Worm (Caenorhabditis elegans) whole organism, L1 larva: ENCODE measurements around the gene cpsf-3.
A peak's percentile ranks its signal among the peaks of the same experiment; 100 is the strongest.

Source experiments
- C04F5.9 ChIP-seq: sonication (generic microtip); optimal IDR thresholded peaks from 2 replicates; lab custom pipeline; 2016; ENCODE audit warnings: missing genetic modification characterization, missing compliant biosample characterization
- C34B4.2 ChIP-seq: sonication (generic microtip); optimal IDR thresholded peaks from 2 replicates; lab custom pipeline; 2017; ENCODE audit warnings: mild to moderate bottlenecking, missing genetic modification characterization, missing compliant biosample characterization
- alr-1 ChIP-seq: fragments of 200-800 bp; sonication (Bioruptor generic); optimal IDR thresholded peaks from 2 replicates; lab custom pipeline; 2018; ENCODE audit warnings: borderline replicate concordance, mild to moderate bottlenecking, missing genetic modification characterization, missing compliant biosample characterization
- blmp-1 ChIP-seq: fragments of 150-350 bp; optimal IDR thresholded peaks from 2 replicates; lab custom pipeline; 2014; ENCODE audit warnings: missing biosample characterization, missing genetic modification characterization
- ces-1 ChIP-seq: fragments of 150-350 bp; optimal IDR thresholded peaks from 2 replicates; lab custom pipeline; 2014; ENCODE audit warnings: missing biosample characterization, missing genetic modification reagents, missing genetic modification characterization
- efl-1 ChIP-seq, 4 experiments: fragments of 150-350 bp; optimal IDR thresholded peaks in 3 of 4; peaks in 1 of 4; 1 replicate in 1 of 4; 2 replicates in 3 of 4; lab custom pipeline; 2014; ENCODE audit warnings: missing biosample characterization in 2 of 4, missing genetic modification characterization in 2 of 4, missing genetic modification reagents in 2 of 4
- efl-3 ChIP-seq: fragments of 200-800 bp; sonication (Bioruptor generic); optimal IDR thresholded peaks from 2 replicates; lab custom pipeline; 2018; ENCODE audit warnings: mild to moderate bottlenecking, missing genetic modification characterization, missing compliant biosample characterization
- egl-27 ChIP-seq, 2 experiments: fragments of 150-350 bp in 1 of 2; sonication (generic microtip); optimal IDR thresholded peaks; 3 replicates each; lab custom pipeline; 2017 to 2018; ENCODE audit warnings: missing biosample characterization in 2 of 2, missing genetic modification characterization in 2 of 2, missing genetic modification reagents in 2 of 2
- elt-2 ChIP-seq: sonication (generic microtip); optimal IDR thresholded peaks from 2 replicates; lab custom pipeline; 2016; ENCODE audit warnings: missing genetic modification characterization, mild to moderate bottlenecking, inconsistent platforms, missing compliant biosample characterization, missing genetic modification reagents
- elt-3 ChIP-seq, 6 experiments: fragments of 150-350 bp in 1 of 6; sonication (generic microtip); optimal IDR thresholded peaks; 2 replicates each; lab custom pipeline; 2017 to 2018; ENCODE audit warnings: missing biosample characterization in 6 of 6, missing genetic modification characterization in 6 of 6, inconsistent platforms in 1 of 6
- fkh-4 ChIP-seq: sonication (generic microtip); optimal IDR thresholded peaks from 2 replicates; lab custom pipeline; 2016; ENCODE audit warnings: missing compliant biosample characterization, missing genetic modification characterization, borderline replicate concordance
- fkh-8 ChIP-seq: sonication (generic microtip); optimal IDR thresholded peaks from 2 replicates; lab custom pipeline; 2016; ENCODE audit warnings: mild to moderate bottlenecking, missing genetic modification characterization, missing compliant biosample characterization
- fos-1 ChIP-seq: fragments of 150-350 bp; optimal IDR thresholded peaks from 2 replicates; lab custom pipeline; 2014; ENCODE audit warnings: missing biosample characterization, missing genetic modification characterization
- grh-1 ChIP-seq: fragments of 200-800 bp; sonication (Bioruptor generic); IDR thresholded peaks from 2 replicates; pipeline ENCODE4 v1.3.6; 2022; ENCODE audit warnings: missing genetic modification reagents, missing genetic modification characterization, missing compliant biosample characterization
- hlh-17 ChIP-seq: fragments of 200-800 bp; sonication (Bioruptor generic); optimal IDR thresholded peaks from 2 replicates; lab custom pipeline; 2018; ENCODE audit warnings: missing genetic modification characterization, mild to moderate bottlenecking, missing compliant biosample characterization, moderate library complexity, borderline replicate concordance
- lin-14 ChIP-seq: fragments of 200-800 bp; sonication (Bioruptor generic); optimal IDR thresholded peaks from 2 replicates; lab custom pipeline; 2018; ENCODE audit warnings: mild to moderate bottlenecking, missing genetic modification characterization, moderate library complexity, missing compliant biosample characterization
- lin-35 ChIP-seq, 2 experiments: fragments of 150-350 bp; optimal IDR thresholded peaks; 2 replicates each; lab custom pipeline; 2014; ENCODE audit warnings: missing biosample characterization in 2 of 2, missing genetic modification characterization in 2 of 2, missing genetic modification reagents in 2 of 2
- lir-3 ChIP-seq: sonication (generic microtip); optimal IDR thresholded peaks from 2 replicates; lab custom pipeline; 2016; ENCODE audit warnings: mild to moderate bottlenecking, missing genetic modification characterization, moderate library complexity, missing compliant biosample characterization; ENCODE audit not compliant: poor library complexity
- lsy-2 ChIP-seq, 2 experiments: fragments of 150-350 bp; optimal IDR thresholded peaks; 2 replicates each; lab custom pipeline; 2014; ENCODE audit warnings: missing biosample characterization in 2 of 2, missing genetic modification characterization in 2 of 2
- mdl-1 ChIP-seq, 2 experiments: fragments of 150-350 bp; optimal IDR thresholded peaks; 2 replicates each; lab custom pipeline; 2014 to 2017; ENCODE audit warnings: missing biosample characterization in 2 of 2, missing genetic modification characterization in 2 of 2, inconsistent platforms in 1 of 2
- nhr-11 ChIP-seq: fragments of 150-350 bp; optimal IDR thresholded peaks from 2 replicates; lab custom pipeline; 2014; ENCODE audit warnings: missing biosample characterization, missing genetic modification characterization
- nhr-12 ChIP-seq: sonication (generic microtip); optimal IDR thresholded peaks from 2 replicates; lab custom pipeline; 2017; ENCODE audit warnings: missing biosample characterization, missing genetic modification characterization
- nhr-20 ChIP-seq: sonication (generic microtip); optimal IDR thresholded peaks from 2 replicates; lab custom pipeline; 2016; ENCODE audit warnings: mild to moderate bottlenecking, missing genetic modification characterization, missing compliant biosample characterization
- nhr-28 ChIP-seq: fragments of 150-350 bp; optimal IDR thresholded peaks from 2 replicates; lab custom pipeline; 2014; ENCODE audit warnings: missing biosample characterization, missing genetic modification characterization
- nhr-71 ChIP-seq: sonication (generic microtip); optimal IDR thresholded peaks from 2 replicates; lab custom pipeline; 2016; ENCODE audit warnings: mild to moderate bottlenecking, missing genetic modification characterization, moderate library complexity, missing compliant biosample characterization
- nhr-84 ChIP-seq: sonication (generic microtip); optimal IDR thresholded peaks from 2 replicates; lab custom pipeline; 2017; ENCODE audit warnings: missing biosample characterization, missing genetic modification characterization
- nhr-85 ChIP-seq: sonication (generic microtip); peaks from one replicate; lab custom pipeline; 2016; ENCODE audit warnings: missing genetic modification characterization, inconsistent platforms, missing compliant biosample characterization
- pqm-1 ChIP-seq: sonication (generic microtip); optimal IDR thresholded peaks from 3 replicates; lab custom pipeline; 2017; ENCODE audit warnings: missing biosample characterization, missing genetic modification characterization
- rnt-1 ChIP-seq: sonication (generic microtip); optimal IDR thresholded peaks from 2 replicates; lab custom pipeline; 2016; ENCODE audit warnings: mild to moderate bottlenecking, missing genetic modification characterization, moderate library complexity, missing compliant biosample characterization
- skn-1 ChIP-seq: fragments of 150-350 bp; optimal IDR thresholded peaks from 2 replicates; lab custom pipeline; 2014; ENCODE audit warnings: missing biosample characterization, missing genetic modification characterization
- snu-23 ChIP-seq: sonication (generic microtip); optimal IDR thresholded peaks from 2 replicates; lab custom pipeline; 2016; ENCODE audit warnings: missing genetic modification characterization, missing compliant biosample characterization
- unc-86 ChIP-seq: sonication (generic microtip); optimal IDR thresholded peaks from 2 replicates; lab custom pipeline; 2016; ENCODE audit warnings: missing genetic modification characterization, missing compliant biosample characterization
- vab-15 ChIP-seq: sonication (generic microtip); optimal IDR thresholded peaks from 2 replicates; lab custom pipeline; 2017; ENCODE audit warnings: missing genotype, mild to moderate bottlenecking, missing genetic modification characterization, missing compliant biosample characterization
- ztf-4 ChIP-seq: fragments of 150-350 bp; optimal IDR thresholded peaks from 2 replicates; lab custom pipeline; 2014; ENCODE audit warnings: missing biosample characterization, missing genetic modification characterization

The cpsf-3 gene

ce11 chrIV:13315344-13315743 is 32.7 kb upstream of the cpsf-3 start, which contains the start of gene fat-1:
fat-1 (plus strand) TSS chrIV:13315644.
- no peak for TF ChIP-seq egl-27 (tag; optimal IDR thresholded peaks at IDR 0.05; lab: Kevin White, UChicago)
- TF ChIP-seq nhr-28 (tag; lab: Kevin White, UChicago): no peak
- no peak for TF ChIP-seq nhr-11 (tag; lab: Kevin White, UChicago)
- TF ChIP-seq nhr-20: no peak
- TF ChIP-seq hlh-17 (GFP tag; lab: Kevin White, UChicago): no peak
- no peak for TF ChIP-seq alr-1
- TF ChIP-seq ztf-4 (tag; lab: Kevin White, UChicago): no peak
- no peak for TF ChIP-seq C34B4.2 (tag; lab: Kevin White, UChicago)
- TF ChIP-seq lir-3 (tag; lab: Kevin White, UChicago): no peak
- no peak for TF ChIP-seq fkh-4 (tag; lab: Kevin White, UChicago)
- no peak for TF ChIP-seq nhr-84 (tag; lab: Kevin White, UChicago)
- TF ChIP-seq fos-1 (tag; lab: Kevin White, UChicago): no peak
- TF ChIP-seq nhr-12: no peak

- TF ChIP-seq fkh-8 (tag; lab: Kevin White, UChicago) (no peak), nhr-71 (peak; percentile 26), vab-15 (tag; lab: Kevin White, UChicago) (no peak), lin-35 (GFP tag; optimal IDR thresholded peaks at IDR 0.05; lab: Kevin White, UChicago) (peak in 1 of 2 experiments; percentile 6), lin-14 (GFP tag; lab: Kevin White, UChicago) (peak; percentile 3), unc-86 (tag; lab: Kevin White, UChicago) (no peak), elt-2 (tag; lab: Kevin White, UChicago) (peak; percentile 95), skn-1 (tag; lab: Kevin White, UChicago) (no peak), efl-1 (optimal IDR thresholded peaks at IDR 0.05; lab: Kevin White, UChicago) (no peak), efl-1 (GFP tag; optimal IDR thresholded peaks at IDR 0.05 in 1 of 2; lab: Kevin White, UChicago) (peak in 1 of 2 experiments; percentile 3), pqm-1 (tag; lab: Kevin White, UChicago) (peak; percentile 1), nhr-85 (peak; percentile 40), grh-1 (GFP tag; lab: Robert Waterston, UW) (no peak)
Measured at ce11 chrIV:13314181-13314580, 31.5 kb upstream of the cpsf-3 start.

ce11 chrIV:13313156-13313555 is 30.5 kb upstream of the cpsf-3 start:
- TF ChIP-seq nhr-84 (tag; lab: Kevin White, UChicago) (no peak), lin-14 (GFP tag; lab: Kevin White, UChicago) (peak; percentile 78)

ce11 chrIV:13311331-13312034 is 28.8 kb upstream of the cpsf-3 start:
- TF ChIP-seq C04F5.9 (tag; lab: Kevin White, UChicago): no peak
- no peak for TF ChIP-seq ces-1 (GFP tag; lab: Kevin White, UChicago)
- no peak for TF ChIP-seq fos-1 (tag; lab: Kevin White, UChicago)
- peak; percentile 17 for TF ChIP-seq blmp-1 (tag; lab: Kevin White, UChicago)
- TF ChIP-seq elt-3 (tag; optimal IDR thresholded peaks at IDR 0.05; lab: Kevin White, UChicago): no peak
- peak; percentile 19 for TF ChIP-seq snu-23 (GFP tag; lab: Kevin White, UChicago)
- no peak for TF ChIP-seq rnt-1 (tag; lab: Kevin White, UChicago)
- TF ChIP-seq ztf-4 (tag; lab: Kevin White, UChicago): no peak
- TF ChIP-seq lin-35 (GFP tag; optimal IDR thresholded peaks at IDR 0.05; lab: Kevin White, UChicago): peak in 1 of 2 experiments; percentile 20
- peak in 1 of 2 experiments; percentile 0 for TF ChIP-seq mdl-1 (tag; optimal IDR thresholded peaks at IDR 0.05; lab: Kevin White, UChicago)
- TF ChIP-seq skn-1 (tag; lab: Kevin White, UChicago): no peak
- TF ChIP-seq lsy-2 (tag; optimal IDR thresholded peaks at IDR 0.05; lab: Kevin White, UChicago): peak in 1 of 2 experiments; percentile 19
- no peak for TF ChIP-seq nhr-20
- TF ChIP-seq nhr-71: peak; percentile 25
- peak; percentile 0 to 7 for TF ChIP-seq efl-1 (optimal IDR thresholded peaks at IDR 0.05; lab: Kevin White, UChicago)
- no peak for TF ChIP-seq efl-1 (GFP tag; optimal IDR thresholded peaks at IDR 0.05 in 1 of 2; lab: Kevin White, UChicago)
- no peak for TF ChIP-seq efl-3
